Fruit fly (Drosophila melanogaster) whole organism, embryonic: ENCODE measurements around the gene Cyfip.
A peak's percentile ranks its signal among the peaks of the same experiment; 100 is the strongest.

ENCODE experiments used
- Bteb2 ChIP-seq: fragments of 200-800 bp; sonication (Bioruptor generic); optimal IDR thresholded peaks from 2 replicates; lab custom pipeline; 2016; ENCODE audit warnings: missing biosample characterization, missing genetic modification characterization
- CG10147 ChIP-seq: fragments of 200-800 bp; sonication (Bioruptor generic); optimal IDR thresholded peaks from 2 replicates; lab custom pipeline; 2019; ENCODE audit warnings: missing biosample characterization, mild to moderate bottlenecking, missing genetic modification characterization, moderate library complexity
- CG10959 ChIP-seq: fragments of 200-800 bp; sonication (Bioruptor generic); IDR thresholded peaks from 2 replicates; pipeline ENCODE4 v1.3.6; 2022; ENCODE audit warnings: missing biosample characterization, missing genetic modification characterization
- CG11456 ChIP-seq: fragments of 200-800 bp; sonication (Bioruptor generic); IDR thresholded peaks from 3 replicates; pipeline ENCODE4 v1.3.6; 2022; ENCODE audit warnings: missing biosample characterization, missing genetic modification characterization
- CG12071 ChIP-seq: fragments of 200-800 bp; sonication (Bioruptor generic); optimal IDR thresholded peaks from 3 replicates; lab custom pipeline; 2018; ENCODE audit warnings: missing biosample characterization, mild to moderate bottlenecking, missing genetic modification characterization
- CG12155 ChIP-seq: fragments of 200-800 bp; sonication (Bioruptor generic); optimal IDR thresholded peaks from 3 replicates; lab custom pipeline; 2016; ENCODE audit warnings: missing biosample characterization, missing genetic modification characterization
- CG12236 ChIP-seq: fragments of 200-800 bp; sonication (Bioruptor generic); optimal IDR thresholded peaks from 2 replicates; lab custom pipeline; 2016; ENCODE audit warnings: missing biosample characterization, missing genetic modification characterization
- CG13296 ChIP-seq: fragments of 200-800 bp; sonication (Bioruptor generic); optimal IDR thresholded peaks from 3 replicates; lab custom pipeline; 2018; ENCODE audit warnings: missing biosample characterization, mild to moderate bottlenecking, missing genetic modification characterization
- CG14441 ChIP-seq: fragments of 200-800 bp; sonication (Bioruptor generic); IDR thresholded peaks from 2 replicates; pipeline ENCODE4 v1.3.6; 2022; ENCODE audit warnings: missing biosample characterization, missing genetic modification characterization
- CG14667 ChIP-seq: fragments of 200-800 bp; sonication (Bioruptor generic); IDR thresholded peaks from 2 replicates; pipeline ENCODE4 v1.3.6; 2022; ENCODE audit warnings: missing biosample characterization, missing genetic modification characterization
- CG14860 ChIP-seq: fragments of 200-800 bp; sonication (Bioruptor generic); IDR thresholded peaks from 3 replicates; pipeline ENCODE4 v1.3.6; 2022; ENCODE audit warnings: missing biosample characterization, missing genetic modification characterization; ENCODE audit not compliant: partially characterized antibody
- CG17829 ChIP-seq: fragments of 200-800 bp; optimal IDR thresholded peaks from 2 replicates; lab custom pipeline; 2019; ENCODE audit warnings: missing biosample characterization, mild to moderate bottlenecking, missing genetic modification characterization, moderate library complexity
- CG2116 ChIP-seq: fragments of 200-800 bp; sonication (Bioruptor generic); optimal IDR thresholded peaks from 3 replicates; lab custom pipeline; 2018; ENCODE audit warnings: missing biosample characterization, mild to moderate bottlenecking, missing genetic modification characterization
- CG2202 ChIP-seq: fragments of 200-800 bp; sonication (Bioruptor generic); optimal IDR thresholded peaks from 2 replicates; lab custom pipeline; 2018; ENCODE audit warnings: missing biosample characterization, mild to moderate bottlenecking, missing genetic modification characterization
- CG30403 ChIP-seq: fragments of 200-800 bp; sonication (Bioruptor generic); optimal IDR thresholded peaks from 3 replicates; lab custom pipeline; 2016; ENCODE audit warnings: missing biosample characterization, missing genetic modification characterization
- CG31224 ChIP-seq: fragments of 200-800 bp; sonication (Bioruptor generic); IDR thresholded peaks from 2 replicates; pipeline ENCODE4 v1.3.6; 2022; ENCODE audit warnings: missing biosample characterization, missing genetic modification characterization
- CG4360 ChIP-seq: fragments of 200-800 bp; sonication (Bioruptor generic); IDR thresholded peaks from 2 replicates; pipeline ENCODE4 v1.3.6; 2022; ENCODE audit warnings: missing biosample characterization, missing genetic modification characterization
- CG4730 ChIP-seq: fragments of 200-800 bp; sonication (Bioruptor generic); IDR thresholded peaks from 2 replicates; pipeline ENCODE4 v1.3.6; 2022; ENCODE audit warnings: missing biosample characterization, missing genetic modification characterization
- CG5180 ChIP-seq: fragments of 200-800 bp; sonication (Bioruptor generic); optimal IDR thresholded peaks from 3 replicates; lab custom pipeline; 2017; ENCODE audit warnings: missing biosample characterization, missing genetic modification characterization, mild to moderate bottlenecking, moderate library complexity, missing genetic modification reagents
- CG6683 ChIP-seq: fragments of 200-800 bp; sonication (Bioruptor generic); optimal IDR thresholded peaks from 2 replicates; lab custom pipeline; 2017; ENCODE audit warnings: missing biosample characterization, mild to moderate bottlenecking, missing genetic modification characterization, missing genetic modification reagents
- CG7928 ChIP-seq: fragments of 200-800 bp; sonication (Bioruptor generic); optimal IDR thresholded peaks from 2 replicates; lab custom pipeline; 2017; ENCODE audit warnings: missing biosample characterization, mild to moderate bottlenecking, missing genetic modification characterization
- CG7987 ChIP-seq: fragments of 200-800 bp; sonication (Bioruptor generic); optimal IDR thresholded peaks from 2 replicates; lab custom pipeline; 2018; ENCODE audit warnings: missing biosample characterization, mild to moderate bottlenecking, missing genetic modification characterization, moderate library complexity
- CG8281 ChIP-seq: fragments of 200-800 bp; sonication (Bioruptor generic); optimal IDR thresholded peaks from 2 replicates; lab custom pipeline; 2018; ENCODE audit warnings: missing biosample characterization, mild to moderate bottlenecking, missing genetic modification characterization, moderate library complexity
- CG9609 ChIP-seq: fragments of 200-800 bp; sonication (Bioruptor generic); optimal IDR thresholded peaks from 3 replicates; lab custom pipeline; 2016; ENCODE audit warnings: missing biosample characterization, missing genetic modification characterization
- CHES-1-like ChIP-seq: fragments of 200-800 bp; sonication (Bioruptor generic); optimal IDR thresholded peaks from 2 replicates; lab custom pipeline; 2016; ENCODE audit warnings: missing biosample characterization, missing genetic modification characterization
- CTCF ChIP-seq: fragments of 200-800 bp; sonication (Bioruptor generic); optimal IDR thresholded peaks from 2 replicates; lab custom pipeline; 2017; ENCODE audit warnings: missing biosample characterization, mild to moderate bottlenecking, missing genetic modification characterization, moderate library complexity
- CoRest ChIP-seq: fragments of 200-800 bp; sonication (Bioruptor generic); optimal IDR thresholded peaks from 3 replicates; lab custom pipeline; 2018; ENCODE audit warnings: missing biosample characterization, mild to moderate bottlenecking, missing genetic modification characterization, moderate library complexity
- Doc2 ChIP-seq: fragments of 200-800 bp; sonication (Bioruptor generic); IDR thresholded peaks from 2 replicates; pipeline ENCODE4 v1.3.6; 2022; ENCODE audit warnings: missing biosample characterization, missing genetic modification characterization
- Drgx ChIP-seq: fragments of 200-800 bp; sonication (Bioruptor generic); IDR thresholded peaks from 2 replicates; pipeline ENCODE4 v1.3.6; 2022; ENCODE audit warnings: missing biosample characterization, missing genetic modification characterization
- Fer1 ChIP-seq: fragments of 200-800 bp; sonication (Bioruptor generic); optimal IDR thresholded peaks from 2 replicates; lab custom pipeline; 2017; ENCODE audit warnings: missing biosample characterization, mild to moderate bottlenecking, missing genetic modification characterization
- Gug ChIP-seq: fragments of 200-800 bp; sonication (Bioruptor generic); IDR thresholded peaks from 4 replicates; pipeline ENCODE4 v1.3.6; 2022; ENCODE audit warnings: missing biosample characterization, missing genetic modification characterization
- Kr ChIP-seq: fragments of 200-800 bp; sonication (Bioruptor generic); optimal IDR thresholded peaks from 2 replicates; lab custom pipeline; 2017; ENCODE audit warnings: missing biosample characterization, mild to moderate bottlenecking, missing genetic modification characterization
- Med ChIP-seq: fragments of 200-800 bp; sonication (Bioruptor generic); peaks from one replicate; lab custom pipeline; 2016; ENCODE audit warnings: missing biosample characterization, missing genetic modification characterization, mild to moderate bottlenecking, inconsistent platforms, moderate library complexity
- Oaz ChIP-seq: fragments of 200-800 bp; sonication (Bioruptor generic); IDR thresholded peaks from 2 replicates; pipeline ENCODE4 v1.3.6; 2022; ENCODE audit warnings: missing biosample characterization, missing genetic modification characterization
- Ptx1 ChIP-seq: fragments of 200-800 bp; sonication (Bioruptor generic); IDR thresholded peaks from 2 replicates; pipeline ENCODE4 v1.3.6; 2022; ENCODE audit warnings: missing biosample characterization, missing genetic modification characterization
- Rfx ChIP-seq: fragments of 200-800 bp; sonication (Bioruptor generic); IDR thresholded peaks from 2 replicates; pipeline ENCODE4 v1.3.6; 2022; ENCODE audit warnings: missing biosample characterization, missing genetic modification characterization
- Xrp1 ChIP-seq: fragments of 200-800 bp; sonication (Bioruptor generic); IDR thresholded peaks from 2 replicates; pipeline ENCODE4 v1.3.6; 2022; ENCODE audit warnings: missing biosample characterization, missing genetic modification characterization
- ara ChIP-seq: fragments of 200-800 bp; sonication (Bioruptor generic); IDR thresholded peaks from 2 replicates; pipeline ENCODE4 v1.3.6; 2022; ENCODE audit warnings: missing biosample characterization, missing genetic modification characterization
- ash1 ChIP-seq: fragments of 200-800 bp; sonication (Bioruptor generic); optimal IDR thresholded peaks from 2 replicates; lab custom pipeline; 2018; ENCODE audit warnings: missing biosample characterization, mild to moderate bottlenecking, missing genetic modification characterization
- chm ChIP-seq: fragments of 200-800 bp; sonication (Bioruptor generic); IDR thresholded peaks from 2 replicates; pipeline ENCODE4 v1.3.6; 2022; ENCODE audit warnings: missing biosample characterization, missing genetic modification characterization
- dmrt99B ChIP-seq: fragments of 200-800 bp; sonication (Bioruptor generic); optimal IDR thresholded peaks from 2 replicates; lab custom pipeline; 2018; ENCODE audit warnings: missing biosample characterization, mild to moderate bottlenecking, missing genetic modification characterization, moderate library complexity
- esg ChIP-seq: fragments of 200-800 bp; sonication (Bioruptor generic); conservative IDR thresholded peaks from 2 replicates; pipeline ENCODE4 v1.3.6; 2022; ENCODE audit warnings: missing biosample characterization, missing genetic modification characterization
- grau ChIP-seq: fragments of 200-800 bp; optimal IDR thresholded peaks from 3 replicates; lab custom pipeline; 2019; ENCODE audit warnings: missing biosample characterization, mild to moderate bottlenecking, missing genetic modification characterization, moderate library complexity
- hkb ChIP-seq, 2 experiments: fragments of 200-800 bp in 1 of 2; fragments of >200 bp in 1 of 2; sonication (Bioruptor generic) in 1 of 2; IDR thresholded peaks in 1 of 2; optimal IDR thresholded peaks in 1 of 2; 2 replicates each; pipeline versions ENCODE4 v1.3.6 to Lab custom; 2017 to 2022; ENCODE audit warnings: missing biosample characterization in 1 of 2, missing genetic modification characterization in 1 of 2
- ind ChIP-seq: fragments of 200-800 bp; sonication (Bioruptor generic); optimal IDR thresholded peaks from 3 replicates; lab custom pipeline; 2016; ENCODE audit warnings: missing biosample characterization, missing genetic modification characterization
- lov ChIP-seq, 2 experiments: fragments of 200-800 bp in 1 of 2; fragments of >200 bp in 1 of 2; sonication (Bioruptor generic) in 1 of 2; IDR thresholded peaks in 1 of 2; optimal IDR thresholded peaks in 1 of 2; 2 replicates in 1 of 2; 3 replicates in 1 of 2; pipeline versions ENCODE4 v1.3.6 to Lab custom; 2017 to 2022; ENCODE audit warnings: missing biosample characterization in 1 of 2, missing genetic modification characterization in 1 of 2
- rib ChIP-seq: fragments of 200-800 bp; sonication (Bioruptor generic); IDR thresholded peaks from 2 replicates; pipeline ENCODE4 v1.3.6; 2022; ENCODE audit warnings: missing biosample characterization, missing genetic modification characterization
- sisA ChIP-seq: fragments of 200-800 bp; sonication (Bioruptor generic); IDR thresholded peaks from 2 replicates; pipeline ENCODE4 v1.3.6; 2022; ENCODE audit warnings: missing biosample characterization, missing genetic modification characterization
- sob ChIP-seq: fragments of 200-800 bp; sonication (Bioruptor generic); IDR thresholded peaks from 2 replicates; pipeline ENCODE4 v1.3.6; 2022; ENCODE audit warnings: missing biosample characterization, missing genetic modification characterization
- vvl ChIP-seq: fragments of 200-800 bp; sonication (Bioruptor generic); IDR thresholded peaks from 2 replicates; pipeline ENCODE4 v1.3.6; 2022; ENCODE audit warnings: missing biosample characterization, missing genetic modification characterization
- yki ChIP-seq: fragments of >200 bp; optimal IDR thresholded peaks from 3 replicates; lab custom pipeline; 2018

The Cyfip gene

dm6 chr3R:15342432-15342925 lies 9.4 kb downstream of the Cyfip start (continued):
- TF ChIP-seq Xrp1 (GFP tag; lab: Robert Waterston, UW), result 0 out of 2 replicates have a peak, but pooled peaks have one; percentile 32
- no peak for TF ChIP-seq CG12236 (GFP tag; lab: Kevin White, UChicago)
- TF ChIP-seq CG5180 (GFP tag; lab: Kevin White, UChicago), result no peak
- no peak for TF ChIP-seq vvl
- TF ChIP-seq Oaz, result no peak
- TF ChIP-seq Drgx (GFP tag; lab: Robert Waterston, UW), result peak; percentile 64
- TF ChIP-seq CG8281 (tag; lab: Kevin White, UChicago), result no peak
- no peak for TF ChIP-seq sisA
- peak; percentile 14 for TF ChIP-seq ind (GFP tag; lab: Kevin White, UChicago)
- TF ChIP-seq hkb (optimal IDR thresholded peaks at IDR 0.05; lab: Kevin White, UChicago), result no peak
- 0 out of 2 replicates have a peak, but pooled peaks have one; percentile 23 for TF ChIP-seq hkb (GFP tag; IDR thresholded peaks at IDR 0.05; lab: Robert Waterston, UW)
- TF ChIP-seq Fer1 (GFP tag; lab: Kevin White, UChicago), result no peak
- TF ChIP-seq yki, result no peak
- 0 out of 2 replicates have a peak, but pooled peaks have one; percentile 44 for TF ChIP-seq CG10959
- TF ChIP-seq grau (tag; lab: Kevin White, UChicago), result peak; percentile 93
- no peak for TF ChIP-seq CG30403 (GFP tag; lab: Kevin White, UChicago)
- no peak for TF ChIP-seq Bteb2 (GFP tag; lab: Kevin White, UChicago)
- TF ChIP-seq CG7928 (GFP tag; lab: Kevin White, UChicago), result no peak
- TF ChIP-seq CG12155 (GFP tag; lab: Kevin White, UChicago), result no peak
- TF ChIP-seq CoRest, result no peak
- TF ChIP-seq ash1 (GFP tag; lab: Kevin White, UChicago), result no peak
- TF ChIP-seq CG14667 (GFP tag; lab: Robert Waterston, UW), result peak; percentile 34; the same call in 1 of the 2 replicates
- no peak for TF ChIP-seq CG6683 (GFP tag; lab: Kevin White, UChicago)
- no peak for TF ChIP-seq Kr
- TF ChIP-seq rib (GFP tag; lab: Robert Waterston, UW), result no peak
- TF ChIP-seq dmrt99B (tag; lab: Kevin White, UChicago), result no peak
- TF ChIP-seq CG13296 (GFP tag; lab: Kevin White, UChicago), result no peak
- 0 out of 2 replicates have a peak, but pooled peaks have one; percentile 6 for TF ChIP-seq Ptx1 (GFP tag; lab: Robert Waterston, UW)
- no peak for TF ChIP-seq Doc2 (GFP tag; lab: Robert Waterston, UW)
- TF ChIP-seq CG14441, result peak; percentile 15; the same call in 1 of the 2 replicates
- TF ChIP-seq esg (GFP tag; lab: Robert Waterston, UW), result peak; percentile 34; the same call in 1 of the 2 replicates
- TF ChIP-seq CG11456 (GFP tag; lab: Robert Waterston, UW), result peak; percentile 56; the same call in 2 of the 3 replicates
- TF ChIP-seq CG12071, result no peak
- TF ChIP-seq CG4730 (GFP tag; lab: Robert Waterston, UW), result 0 out of 2 replicates have a peak, but pooled peaks have one; percentile 5
- peak; percentile 9; the same call in 2 of the 4 replicates for TF ChIP-seq Gug
- TF ChIP-seq CG7987, result no peak
- TF ChIP-seq CG9609, result no peak
- TF ChIP-seq CG31224, result peak; percentile 16; the same call in 1 of the 2 replicates
- TF ChIP-seq CG14860, result no peak
- TF ChIP-seq chm (GFP tag; lab: Robert Waterston, UW), result peak; percentile 23; the same call in 1 of the 2 replicates
- TF ChIP-seq CTCF, result no peak
- TF ChIP-seq CG4360 (GFP tag; lab: Robert Waterston, UW), result no peak
- TF ChIP-seq CG17829 (tag; lab: Kevin White, UChicago), result no peak
- TF ChIP-seq Rfx (GFP tag; lab: Robert Waterston, UW), result peak; percentile 25; the same call in 1 of the 2 replicates
- TF ChIP-seq ara (GFP tag; lab: Robert Waterston, UW), result peak; percentile 22; the same call in 1 of the 2 replicates
- TF ChIP-seq CG2116 (GFP tag; lab: Kevin White, UChicago), result no peak
- TF ChIP-seq CG2202 (tag; lab: Kevin White, UChicago), result no peak
- TF ChIP-seq Med (GFP tag; lab: Kevin White, UChicago), result peak; percentile 40
- no peak for TF ChIP-seq lov (optimal IDR thresholded peaks at IDR 0.05; lab: Kevin White, UChicago)
- TF ChIP-seq lov (GFP tag; IDR thresholded peaks at IDR 0.05; lab: Robert Waterston, UW), result no peak
- no peak for TF ChIP-seq CHES-1-like
- TF ChIP-seq sob (GFP tag; lab: Robert Waterston, UW), result no peak
- no peak for TF ChIP-seq CG10147 (GFP tag; lab: Kevin White, UChicago)
